1 fruit fly cellular context compared by ENCODE assay signal in genomic region chr2L:20086295-20087096, dm6.
TF ChIP-seq lines count a peak whose summit lies in the region.

No protein-coding gene starts in this region.

TF ChIP-seq in whole organism, embryonic, 481 proteins besides CTCF, POLR2A, EP300 and RAD21 (continued from another document and continues in another):
- TF ChIP-seq CG10431 (GFP tag; optimal IDR thresholded peaks at IDR 0.05; lab: Kevin White, UChicago) (peak; percentile 67), CG11695 (GFP tag; IDR thresholded peaks at IDR 0.05; lab: Robert Waterston, UW) (peak; percentile 93), Fer1 (GFP tag; optimal IDR thresholded peaks at IDR 0.05; lab: Kevin White, UChicago) (peak; percentile 89), zfh1 (GFP tag; IDR thresholded peaks at IDR 0.05; lab: Robert Waterston, UW) (peak; percentile 88), NfI (GFP tag; optimal IDR thresholded peaks at IDR 0.05; lab: Kevin White, UChicago) (peak; percentile 78), nmo (GFP tag; optimal IDR thresholded peaks at IDR 0.05; lab: Kevin White, UChicago) (peak; percentile 78), CG32772 (GFP tag; IDR thresholded peaks at IDR 0.05; lab: Robert Waterston, UW) (peak; percentile 85), sd (tag; optimal IDR thresholded peaks at IDR 0.05; lab: Kevin White, UChicago) (peak; percentile 97), Aef1 (GFP tag; IDR thresholded peaks at IDR 0.05; lab: Robert Waterston, UW) (peak; percentile 81), trh (GFP tag; optimal IDR thresholded peaks at IDR 0.05; lab: Kevin White, UChicago) (peak; percentile 63), tup (GFP tag; optimal IDR thresholded peaks at IDR 0.05; lab: Kevin White, UChicago) (peak; percentile 61), CG5180 (GFP tag; optimal IDR thresholded peaks at IDR 0.05; lab: Kevin White, UChicago) (peak; percentile 76), CG14965 (GFP tag; optimal IDR thresholded peaks at IDR 0.05; lab: Kevin White, UChicago; ENCODE audit: borderline replicate concordance) (peak; percentile 32), Ada2b (GFP tag; IDR thresholded peaks at IDR 0.05; lab: Robert Waterston, UW) (peak; percentile 78), Trl (optimal IDR thresholded peaks at IDR 0.05; lab: Kevin White, UChicago) (no peak), Trl (GFP tag; optimal IDR thresholded peaks at IDR 0.05; lab: Kevin White, UChicago) (peak; percentile 81), CG1792 (GFP tag; optimal IDR thresholded peaks at IDR 0.05; lab: Kevin White, UChicago) (peak; percentile 43), Med (GFP tag; lab: Kevin White, UChicago) (peak; percentile 92), CG7987 (GFP tag; optimal IDR thresholded peaks at IDR 0.05; lab: Kevin White, UChicago) (peak; percentile 71), zen2 (GFP tag; IDR thresholded peaks at IDR 0.05; lab: Robert Waterston, UW; ENCODE audit: partially characterized antibody) (no peak), bsh (GFP tag; optimal IDR thresholded peaks at IDR 0.05; lab: Kevin White, UChicago) (peak; percentile 61 to 89), Hr39 (optimal IDR thresholded peaks at IDR 0.05; lab: Kevin White, UChicago) (no peak), CG6689 (GFP tag; IDR thresholded peaks at IDR 0.05; lab: Robert Waterston, UW) (peak; percentile 89), bab2 (GFP tag; optimal IDR thresholded peaks at IDR 0.05; lab: Kevin White, UChicago) (peak; percentile 85), Six4 (GFP tag; optimal IDR thresholded peaks at IDR 0.05; lab: Kevin White, UChicago) (peak; percentile 71), tll (GFP tag; optimal IDR thresholded peaks at IDR 0.05; lab: Kevin White, UChicago) (peak in 1 of 2 experiments; percentile 6), vvl (GFP tag; IDR thresholded peaks at IDR 0.05; lab: Robert Waterston, UW) (peak; percentile 92), CG17361 (GFP tag; IDR thresholded peaks at IDR 0.05; lab: Robert Waterston, UW) (peak; percentile 83), gt (GFP tag; IDR thresholded peaks at IDR 0.05; lab: Robert Waterston, UW) (peak; percentile 91), abd-A (tag; optimal IDR thresholded peaks at IDR 0.05; lab: Kevin White, UChicago) (peak; percentile 19), Lpt (GFP tag; optimal IDR thresholded peaks at IDR 0.05; lab: Kevin White, UChicago) (no peak), Asciz (GFP tag; optimal IDR thresholded peaks at IDR 0.05; lab: Kevin White, UChicago) (peak; percentile 90), CG2199 (GFP tag; IDR thresholded peaks at IDR 0.05; lab: Robert Waterston, UW) (peak; percentile 79; the same call in 1 of the 3 replicates), Awh (GFP tag; IDR thresholded peaks at IDR 0.05; lab: Robert Waterston, UW) (peak; percentile 90), Hand (GFP tag; optimal IDR thresholded peaks at IDR 0.05; lab: Kevin White, UChicago) (peak; percentile 62), cato (GFP tag; optimal IDR thresholded peaks at IDR 0.05; lab: Kevin White, UChicago; ENCODE audit: borderline replicate concordance) (peak; percentile 62), corto (GFP tag; optimal IDR thresholded peaks at IDR 0.05; lab: Kevin White, UChicago) (peak; percentile 89), CG11560 (tag; IDR thresholded peaks at IDR 0.05; lab: Robert Waterston, UW) (0 out of 3 replicates have a peak, but pooled peaks have one; percentile 45), hkb (optimal IDR thresholded peaks at IDR 0.05; lab: Kevin White, UChicago) (no peak), hkb (GFP tag; IDR thresholded peaks at IDR 0.05; lab: Robert Waterston, UW) (peak; percentile 91), CG4730 (GFP tag; IDR thresholded peaks at IDR 0.05; lab: Robert Waterston, UW) (peak; percentile 90), fu2 (GFP tag; optimal IDR thresholded peaks at IDR 0.05; lab: Kevin White, UChicago) (peak; percentile 63), Antp (GFP tag; optimal IDR thresholded peaks at IDR 0.05; lab: Kevin White, UChicago) (peak; percentile 85), kni (GFP tag; optimal IDR thresholded peaks at IDR 0.05; lab: Kevin White, UChicago) (peak; percentile 88), Doc3 (GFP tag; IDR thresholded peaks at IDR 0.05; lab: Robert Waterston, UW; ENCODE audit: partially characterized antibody) (no peak), dan (GFP tag; IDR thresholded peaks at IDR 0.05; lab: Robert Waterston, UW) (peak; percentile 51; the same call in 1 of the 2 replicates), B-H2 (GFP tag; optimal IDR thresholded peaks at IDR 0.05; lab: Kevin White, UChicago) (peak; percentile 37), pum (GFP tag; optimal IDR thresholded peaks at IDR 0.05; lab: Kevin White, UChicago) (peak; percentile 84), CG12104 (GFP tag; optimal IDR thresholded peaks at IDR 0.05; lab: Kevin White, UChicago) (peak; percentile 68), Ets97D (GFP tag; optimal IDR thresholded peaks at IDR 0.05; lab: Kevin White, UChicago) (peak; percentile 23), Lhr (GFP tag; optimal IDR thresholded peaks at IDR 0.05; lab: Kevin White, UChicago) (peak; percentile 55), Elba2 (GFP tag; optimal IDR thresholded peaks at IDR 0.05; lab: Kevin White, UChicago) (no peak), sisA (GFP tag; IDR thresholded peaks at IDR 0.05; lab: Robert Waterston, UW) (peak; percentile 81), br (optimal IDR thresholded peaks at IDR 0.05; lab: Kevin White, UChicago) (no peak), usp (GFP tag; optimal IDR thresholded peaks at IDR 0.05; lab: Kevin White, UChicago) (no peak), crp (GFP tag; optimal IDR thresholded peaks at IDR 0.05; lab: Kevin White, UChicago) (peak in 1 of 2 experiments; percentile 51), mam (GFP tag; optimal IDR thresholded peaks at IDR 0.05; lab: Kevin White, UChicago) (peak; percentile 63), CG30020 (tag; optimal IDR thresholded peaks at IDR 0.05; lab: Kevin White, UChicago) (no peak), CG9876 (GFP tag; optimal IDR thresholded peaks at IDR 0.05; lab: Kevin White, UChicago) (peak; percentile 66), MESR4 (GFP tag; optimal IDR thresholded peaks at IDR 0.05; lab: Kevin White, UChicago) (peak; percentile 26), Oli (tag; optimal IDR thresholded peaks at IDR 0.05; lab: Kevin White, UChicago) (peak; percentile 81), ind (GFP tag; optimal IDR thresholded peaks at IDR 0.05; lab: Kevin White, UChicago) (peak; percentile 74), MTF-1 (GFP tag; optimal IDR thresholded peaks at IDR 0.05; lab: Kevin White, UChicago; ENCODE audit: borderline replicate concordance) (peak; percentile 69), gcm2 (GFP tag; optimal IDR thresholded peaks at IDR 0.05; lab: Kevin White, UChicago) (peak; percentile 84), ato (GFP tag; IDR thresholded peaks at IDR 0.05; lab: Robert Waterston, UW; ENCODE audit: partially characterized antibody) (no peak), BtbVII (GFP tag; optimal IDR thresholded peaks at IDR 0.05; lab: Kevin White, UChicago) (peak; percentile 83), jumu (GFP tag; optimal IDR thresholded peaks at IDR 0.05; lab: Kevin White, UChicago) (peak; percentile 76), Camta (GFP tag; optimal IDR thresholded peaks at IDR 0.05; lab: Kevin White, UChicago) (peak; percentile 78), CG30431 (GFP tag; optimal IDR thresholded peaks at IDR 0.05; lab: Kevin White, UChicago) (peak; percentile 16), Dbx (GFP tag; IDR thresholded peaks at IDR 0.05; lab: Robert Waterston, UW) (peak; percentile 77), Scr (GFP tag; IDR thresholded peaks at IDR 0.05; lab: Robert Waterston, UW; ENCODE audit: partially characterized antibody) (no peak), Hmr (GFP tag; optimal IDR thresholded peaks at IDR 0.05; lab: Kevin White, UChicago) (peak; percentile 81), dimm (GFP tag; IDR thresholded peaks at IDR 0.05; lab: Robert Waterston, UW) (peak; percentile 87), CG12299 (tag; optimal IDR thresholded peaks at IDR 0.05; lab: Kevin White, UChicago) (peak; percentile 67), CG14441 (GFP tag; IDR thresholded peaks at IDR 0.05; lab: Robert Waterston, UW) (peak; percentile 91), CG12744 (GFP tag; optimal IDR thresholded peaks at IDR 0.05; lab: Kevin White, UChicago) (peak; percentile 66), D (optimal IDR thresholded peaks at IDR 0.05; lab: Kevin White, UChicago) (no peak), D (GFP tag; optimal IDR thresholded peaks at IDR 0.05; lab: Kevin White, UChicago) (peak; percentile 83), Xbp1 (GFP tag; optimal IDR thresholded peaks at IDR 0.05; lab: Kevin White, UChicago) (peak; percentile 83), TFAM (GFP tag; optimal IDR thresholded peaks at IDR 0.05; lab: Kevin White, UChicago) (peak; percentile 48), CG16863 (GFP tag; optimal IDR thresholded peaks at IDR 0.05; lab: Kevin White, UChicago) (peak; percentile 90), fd3F (GFP tag; optimal IDR thresholded peaks at IDR 0.05; lab: Kevin White, UChicago) (peak; percentile 56), Blimp-1 (GFP tag; optimal IDR thresholded peaks at IDR 0.05; lab: Kevin White, UChicago) (peak; percentile 85), ranshi (GFP tag; IDR thresholded peaks at IDR 0.05; lab: Robert Waterston, UW) (peak; percentile 81), CG13296 (GFP tag; optimal IDR thresholded peaks at IDR 0.05; lab: Kevin White, UChicago) (peak; percentile 85), CG11247 (GFP tag; IDR thresholded peaks at IDR 0.05; lab: Robert Waterston, UW) (peak; percentile 63; the same call in 1 of the 2 replicates), CG9932 (GFP tag; IDR thresholded peaks at IDR 0.05; lab: Robert Waterston, UW) (peak; percentile 50), CG4404 (GFP tag; IDR thresholded peaks at IDR 0.05; lab: Robert Waterston, UW) (peak; percentile 44), CG6175 (GFP tag; IDR thresholded peaks at IDR 0.05; lab: Robert Waterston, UW) (peak; percentile 21; the same call in 2 of the 3 replicates), sc (optimal IDR thresholded peaks at IDR 0.05; lab: Kevin White, UChicago) (no peak), sc (GFP tag; optimal IDR thresholded peaks at IDR 0.05; lab: Kevin White, UChicago) (peak; percentile 81), CG1233 (GFP tag; optimal IDR thresholded peaks at IDR 0.05; lab: Kevin White, UChicago) (peak; percentile 84), ems (GFP tag; optimal IDR thresholded peaks at IDR 0.05; lab: Kevin White, UChicago) (peak; percentile 75), run (tag; optimal IDR thresholded peaks at IDR 0.05; lab: Kevin White, UChicago) (peak; percentile 82), eyg (GFP tag; optimal IDR thresholded peaks at IDR 0.05; lab: Kevin White, UChicago) (peak; percentile 63), ase (GFP tag; IDR thresholded peaks at IDR 0.05; lab: Robert Waterston, UW) (peak; percentile 82), H15 (GFP tag; IDR thresholded peaks at IDR 0.05; lab: Robert Waterston, UW) (peak; percentile 89), al (GFP tag; IDR thresholded peaks at IDR 0.05; lab: Robert Waterston, UW) (no peak), CG14014 (GFP tag; IDR thresholded peaks at IDR 0.05; lab: Robert Waterston, UW) (peak; percentile 86), CG7786 (GFP tag; optimal IDR thresholded peaks at IDR 0.05; lab: Kevin White, UChicago) (peak; percentile 61), CG31388 (GFP tag; optimal IDR thresholded peaks at IDR 0.05; lab: Kevin White, UChicago) (no peak), CG4854 (GFP tag; optimal IDR thresholded peaks at IDR 0.05; lab: Kevin White, UChicago) (peak; percentile 66), CG9727 (GFP tag; optimal IDR thresholded peaks at IDR 0.05; lab: Kevin White, UChicago) (peak; percentile 77), sr (GFP tag; IDR thresholded peaks at IDR 0.05; lab: Robert Waterston, UW) (peak; percentile 99), CG17186 (GFP tag; optimal IDR thresholded peaks at IDR 0.05; lab: Kevin White, UChicago) (peak; percentile 40), CG7963 (GFP tag; IDR thresholded peaks at IDR 0.05; lab: Robert Waterston, UW; ENCODE audit: partially characterized antibody) (no peak), Dip2 (GFP tag; IDR thresholded peaks at IDR 0.05; lab: Robert Waterston, UW) (no peak; the same call in 1 of the 2 replicates), CG1529 (GFP tag; optimal IDR thresholded peaks at IDR 0.05; lab: Kevin White, UChicago) (peak; percentile 75), BEAF-32 (GFP tag; optimal IDR thresholded peaks at IDR 0.05; lab: Kevin White, UChicago) (no peak), CG34224 (GFP tag; IDR thresholded peaks at IDR 0.05; lab: Robert Waterston, UW; ENCODE audit: partially characterized antibody) (peak; percentile 16; the same call in 1 of the 3 replicates), CG18262 (tag; optimal IDR thresholded peaks at IDR 0.05; lab: Kevin White, UChicago) (peak; percentile 83), pnt (GFP tag; optimal IDR thresholded peaks at IDR 0.05; lab: Kevin White, UChicago) (peak; percentile 80), Hr3 (GFP tag; optimal IDR thresholded peaks at IDR 0.05; lab: Kevin White, UChicago) (peak; percentile 78), p53 (GFP tag; optimal IDR thresholded peaks at IDR 0.05; lab: Kevin White, UChicago) (peak; percentile 69), repo (GFP tag; optimal IDR thresholded peaks at IDR 0.05; lab: Kevin White, UChicago) (peak; percentile 58), grau (tag; optimal IDR thresholded peaks at IDR 0.05; lab: Kevin White, UChicago) (peak; percentile 80), Ptx1 (GFP tag; IDR thresholded peaks at IDR 0.05; lab: Robert Waterston, UW) (peak; percentile 87), HLH54F (GFP tag; optimal IDR thresholded peaks at IDR 0.05; lab: Kevin White, UChicago) (peak; percentile 60), zen (tag; optimal IDR thresholded peaks at IDR 0.05; lab: Kevin White, UChicago) (peak; percentile 71), slbo (GFP tag; IDR thresholded peaks at IDR 0.05; lab: Robert Waterston, UW) (peak; percentile 73), stc (GFP tag; IDR thresholded peaks at IDR 0.05; lab: Robert Waterston, UW) (peak; percentile 92), aop (GFP tag; IDR thresholded peaks at IDR 0.05; lab: Robert Waterston, UW) (peak; percentile 5; the same call in 1 of the 2 replicates), dmrt11E (tag; optimal IDR thresholded peaks at IDR 0.05; lab: Kevin White, UChicago) (peak; percentile 80), CG10462 (GFP tag; optimal IDR thresholded peaks at IDR 0.05; lab: Kevin White, UChicago) (peak; percentile 70), PHDP (tag; optimal IDR thresholded peaks at IDR 0.05; lab: Kevin White, UChicago) (peak; percentile 87), ap (GFP tag; IDR thresholded peaks at IDR 0.05; lab: Robert Waterston, UW) (peak; percentile 83), en (GFP tag; optimal IDR thresholded peaks at IDR 0.05; lab: Kevin White, UChicago) (peak; percentile 85), CG18011 (GFP tag; optimal IDR thresholded peaks at IDR 0.05; lab: Kevin White, UChicago) (peak; percentile 60), CG11456 (GFP tag; IDR thresholded peaks at IDR 0.05; lab: Robert Waterston, UW) (peak; percentile 88), CG10959 (GFP tag; IDR thresholded peaks at IDR 0.05; lab: Robert Waterston, UW) (peak; percentile 59), GATAe (GFP tag; conservative IDR thresholded peaks at IDR 0.05; lab: Robert Waterston, UW) (peak; percentile 79)
